Fruit fly (Drosophila melanogaster) whole organism, wandering third instar larva: ENCODE data around the gene Ude.

Source experiments
- CG9705 ChIP-seq: fragments of 200-800 bp; sonication (Bioruptor generic); optimal IDR thresholded peaks from 2 replicates; lab custom pipeline; 2018; ENCODE audit warnings: missing biosample characterization, mild to moderate bottlenecking, missing genetic modification characterization
- Hr78 ChIP-seq: fragments of >200 bp; optimal IDR thresholded peaks from 2 replicates; lab custom pipeline; 2017; ENCODE audit warnings: missing biosample characterization, missing genetic modification characterization
- Mio ChIP-seq: sonication (Bioruptor generic); optimal IDR thresholded peaks from 2 replicates; lab custom pipeline; 2016; ENCODE audit warnings: missing biosample characterization, missing genetic modification characterization
- Vsx2 ChIP-seq: fragments of 200-300, 225-300 bp; sonication (Bioruptor generic); optimal IDR thresholded peaks from 2 replicates; lab custom pipeline; 2018; ENCODE audit warnings: missing biosample characterization, missing genetic modification characterization; ENCODE audit not compliant: partially characterized antibody
- dmrt93B ChIP-seq: fragments of 200-800 bp; sonication (Bioruptor generic); optimal IDR thresholded peaks from 2 replicates; lab custom pipeline; 2018; ENCODE audit warnings: missing biosample characterization, mild to moderate bottlenecking, missing genetic modification characterization
- pan ChIP-seq: fragments of >200 bp; optimal IDR thresholded peaks from 2 replicates; lab custom pipeline; 2017
- usp ChIP-seq: fragments of >200 bp; optimal IDR thresholded peaks from 2 replicates; lab custom pipeline; 2017; ENCODE audit warnings: missing biosample characterization, missing genetic modification characterization

- no peak for TF ChIP-seq Hr78 (GFP tag; lab: Kevin White, UChicago)
- TF ChIP-seq CG9705 (GFP tag; lab: Kevin White, UChicago) = no peak
- no peak for TF ChIP-seq pan (lab: Kevin White, UChicago)
- TF ChIP-seq Vsx2 (GFP tag; lab: Kevin White, UChicago) = no peak
- TF ChIP-seq usp (GFP tag; lab: Kevin White, UChicago) = no peak
- TF ChIP-seq Mio (GFP tag; lab: Kevin White, UChicago) = no peak
- TF ChIP-seq dmrt93B (GFP tag; lab: Kevin White, UChicago) = no peak
Measured at dm6 chr3R:24845952-24846848, 46.7 kb upstream of the Ude start.
